Fruit fly (Drosophila melanogaster) whole organism, embryonic: ENCODE results near the gene ana1.

ENCODE experiments used
- Atf-2 ChIP-seq: fragments of 200-800 bp; sonication (Bioruptor generic); optimal IDR thresholded peaks from 2 replicates; lab custom pipeline; 2016; ENCODE audit warnings: missing biosample characterization, missing genetic modification characterization
- CG10267 ChIP-seq: fragments of 200-800 bp; sonication (Bioruptor generic); optimal IDR thresholded peaks from 2 replicates; lab custom pipeline; 2018; ENCODE audit warnings: missing biosample characterization, mild to moderate bottlenecking, missing genetic modification characterization, moderate library complexity
- CG10462 ChIP-seq: fragments of 200-800 bp; sonication (Bioruptor generic); optimal IDR thresholded peaks from 2 replicates; lab custom pipeline; 2016; ENCODE audit warnings: missing biosample characterization, missing genetic modification characterization
- CG10979 ChIP-seq: fragments of 200-800 bp; sonication (Bioruptor generic); optimal IDR thresholded peaks from 2 replicates; lab custom pipeline; 2018; ENCODE audit warnings: missing biosample characterization, mild to moderate bottlenecking, missing genetic modification characterization, moderate library complexity
- CG13424 ChIP-seq: fragments of 200-800 bp; sonication (Bioruptor generic); optimal IDR thresholded peaks from 2 replicates; lab custom pipeline; 2019; ENCODE audit warnings: missing biosample characterization, mild to moderate bottlenecking, missing genetic modification characterization, moderate library complexity
- CG14667 ChIP-seq: fragments of 200-800 bp; sonication (Bioruptor generic); IDR thresholded peaks from 2 replicates; pipeline ENCODE4 v1.3.6; 2022; ENCODE audit warnings: missing biosample characterization, missing genetic modification characterization
- CG15479 ChIP-seq: fragments of 200-800 bp; sonication (Bioruptor generic); optimal IDR thresholded peaks from 3 replicates; lab custom pipeline; 2019; ENCODE audit warnings: missing biosample characterization, mild to moderate bottlenecking, missing genetic modification characterization, moderate library complexity
- CG15696 ChIP-seq: fragments of 200-800 bp; sonication (Bioruptor generic); optimal IDR thresholded peaks from 2 replicates; lab custom pipeline; 2019; ENCODE audit warnings: missing biosample characterization, mild to moderate bottlenecking, missing genetic modification characterization, moderate library complexity
- CG17328 ChIP-seq: fragments of 200-800 bp; sonication (Bioruptor generic); IDR thresholded peaks from 2 replicates; pipeline ENCODE4 v1.3.6; 2022; ENCODE audit warnings: missing biosample characterization, missing genetic modification characterization
- CG2116 ChIP-seq: fragments of 200-800 bp; sonication (Bioruptor generic); optimal IDR thresholded peaks from 3 replicates; lab custom pipeline; 2018; ENCODE audit warnings: missing biosample characterization, mild to moderate bottlenecking, missing genetic modification characterization
- CG2120 ChIP-seq: fragments of 200-800 bp; sonication (Bioruptor generic); optimal IDR thresholded peaks from 3 replicates; lab custom pipeline; 2016; ENCODE audit warnings: missing biosample characterization, missing genetic modification characterization
- CG3163 ChIP-seq: fragments of 200-800 bp; sonication (Bioruptor generic); optimal IDR thresholded peaks from 3 replicates; lab custom pipeline; 2016; ENCODE audit warnings: missing biosample characterization, missing genetic modification characterization
- CG33557 ChIP-seq: fragments of 200-800 bp; sonication (Bioruptor generic); optimal IDR thresholded peaks from 2 replicates; lab custom pipeline; 2019; ENCODE audit warnings: missing biosample characterization, mild to moderate bottlenecking, missing genetic modification characterization, moderate library complexity
- CG3847 ChIP-seq: fragments of 200-800 bp; sonication (Bioruptor generic); IDR thresholded peaks from 2 replicates; pipeline ENCODE4 v1.3.6; 2022; ENCODE audit warnings: missing biosample characterization, missing genetic modification characterization
- CG5245 ChIP-seq: fragments of 200-800 bp; sonication (Bioruptor generic); optimal IDR thresholded peaks from 3 replicates; lab custom pipeline; 2016; ENCODE audit warnings: missing biosample characterization, missing genetic modification characterization
- CG6254 ChIP-seq: fragments of 200-800 bp; sonication (Bioruptor generic); optimal IDR thresholded peaks from 3 replicates; lab custom pipeline; 2017; ENCODE audit warnings: mild to moderate bottlenecking, missing biosample characterization, missing genetic modification reagents, missing genetic modification characterization
- CG6791 ChIP-seq: fragments of 200-800 bp; sonication (Bioruptor generic); IDR thresholded peaks from 3 replicates; pipeline ENCODE4 v1.3.6; 2022; ENCODE audit warnings: missing biosample characterization, missing genetic modification characterization; ENCODE audit not compliant: partially characterized antibody
- CG7357 ChIP-seq: fragments of 200-800 bp; sonication (Bioruptor generic); IDR thresholded peaks from 3 replicates; pipeline ENCODE4 v1.3.6; 2022; ENCODE audit warnings: missing biosample characterization, missing genetic modification characterization
- Deaf1 ChIP-seq: fragments of 200-800 bp; optimal IDR thresholded peaks from 3 replicates; lab custom pipeline; 2019; ENCODE audit warnings: missing biosample characterization, mild to moderate bottlenecking, missing genetic modification characterization, moderate library complexity
- Dip2 ChIP-seq: fragments of 200-800 bp; sonication (Bioruptor generic); IDR thresholded peaks from 2 replicates; pipeline ENCODE4 v1.3.6; 2022; ENCODE audit warnings: missing biosample characterization, missing genetic modification characterization
- Dp ChIP-seq: fragments of 200-800 bp; sonication (Bioruptor generic); optimal IDR thresholded peaks from 2 replicates; lab custom pipeline; 2018; ENCODE audit warnings: missing biosample characterization, mild to moderate bottlenecking, missing genetic modification characterization, moderate library complexity
- ERR ChIP-seq: fragments of 200-800 bp; sonication (Bioruptor generic); optimal IDR thresholded peaks from 2 replicates; lab custom pipeline; 2016; ENCODE audit warnings: missing biosample characterization, missing genetic modification characterization
- Hey ChIP-seq: fragments of 200-800 bp; sonication (Bioruptor generic); optimal IDR thresholded peaks from 3 replicates; lab custom pipeline; 2018; ENCODE audit warnings: missing biosample characterization, mild to moderate bottlenecking, missing genetic modification characterization
- Med ChIP-seq: fragments of 200-800 bp; sonication (Bioruptor generic); peaks from one replicate; lab custom pipeline; 2016; ENCODE audit warnings: missing biosample characterization, missing genetic modification characterization, mild to moderate bottlenecking, inconsistent platforms, moderate library complexity
- Neu2 ChIP-seq: fragments of 200-800 bp; sonication (Bioruptor generic); optimal IDR thresholded peaks from 3 replicates; lab custom pipeline; 2016; ENCODE audit warnings: missing biosample characterization, missing genetic modification characterization, borderline replicate concordance
- Pdp1 ChIP-seq, 2 experiments: fragments of 200-800 bp; sonication (Bioruptor generic); optimal IDR thresholded peaks; 3 replicates each; lab custom pipeline; 2016; ENCODE audit warnings: missing biosample characterization in 2 of 2, missing genetic modification characterization in 2 of 2, mild to moderate bottlenecking in 1 of 2, moderate library complexity in 1 of 2
- Scr ChIP-seq: fragments of 200-800 bp; sonication (Bioruptor generic); IDR thresholded peaks from 2 replicates; pipeline ENCODE4 v1.3.6; 2022; ENCODE audit warnings: missing biosample characterization, missing genetic modification characterization; ENCODE audit not compliant: partially characterized antibody
- Xrp1 ChIP-seq: fragments of 200-800 bp; sonication (Bioruptor generic); IDR thresholded peaks from 2 replicates; pipeline ENCODE4 v1.3.6; 2022; ENCODE audit warnings: missing biosample characterization, missing genetic modification characterization
- YL-1 ChIP-seq: fragments of 200-800 bp; sonication (Bioruptor generic); optimal IDR thresholded peaks from 3 replicates; lab custom pipeline; 2017; ENCODE audit warnings: missing biosample characterization, mild to moderate bottlenecking, missing genetic modification characterization
- abd-A ChIP-seq: fragments of 200-800 bp; sonication (Bioruptor generic); optimal IDR thresholded peaks from 3 replicates; lab custom pipeline; 2019; ENCODE audit warnings: missing biosample characterization, mild to moderate bottlenecking, missing genetic modification characterization, moderate library complexity
- az2 ChIP-seq: fragments of 200-800 bp; sonication (Bioruptor generic); optimal IDR thresholded peaks from 3 replicates; lab custom pipeline; 2016; ENCODE audit warnings: missing biosample characterization, missing genetic modification characterization
- bcd ChIP-seq: fragments of 200-800 bp; sonication (Bioruptor generic); optimal IDR thresholded peaks from 2 replicates; lab custom pipeline; 2017; ENCODE audit warnings: missing biosample characterization, mild to moderate bottlenecking, missing genetic modification characterization
- da ChIP-seq: fragments of 200-800 bp; sonication (Bioruptor generic); optimal IDR thresholded peaks from 2 replicates; lab custom pipeline; 2016; ENCODE audit warnings: missing biosample characterization, missing genetic modification characterization
- dysf ChIP-seq: fragments of 200-800 bp; sonication (Bioruptor generic); IDR thresholded peaks from 3 replicates; pipeline ENCODE4 v1.3.6; 2022; ENCODE audit warnings: missing biosample characterization, missing genetic modification characterization
- emc ChIP-seq: fragments of 200-800 bp; sonication (Bioruptor generic); optimal IDR thresholded peaks from 2 replicates; lab custom pipeline; 2016; ENCODE audit warnings: missing biosample characterization, missing genetic modification characterization
- ems ChIP-seq: fragments of 200-800 bp; sonication (Bioruptor generic); optimal IDR thresholded peaks from 3 replicates; lab custom pipeline; 2016; ENCODE audit warnings: missing biosample characterization, missing genetic modification characterization
- eyg ChIP-seq: fragments of 200-800 bp; sonication (Bioruptor generic); optimal IDR thresholded peaks from 3 replicates; lab custom pipeline; 2016; ENCODE audit warnings: missing biosample characterization, missing genetic modification characterization
- gem ChIP-seq: fragments of 200-800 bp; sonication (Bioruptor generic); optimal IDR thresholded peaks from 2 replicates; lab custom pipeline; 2019; ENCODE audit warnings: missing biosample characterization, mild to moderate bottlenecking, missing genetic modification characterization, moderate library complexity
- gsb-n ChIP-seq: fragments of 200-800 bp; sonication (Bioruptor generic); optimal IDR thresholded peaks from 3 replicates; lab custom pipeline; 2018; ENCODE audit warnings: missing biosample characterization, mild to moderate bottlenecking, missing genetic modification characterization
- lab ChIP-seq: fragments of 200-800 bp; sonication (Bioruptor generic); optimal IDR thresholded peaks from 3 replicates; lab custom pipeline; 2017; ENCODE audit warnings: missing biosample characterization, missing genetic modification characterization, mild to moderate bottlenecking, moderate library complexity, missing genetic modification reagents
- lbe ChIP-seq: fragments of 200-800 bp; sonication (Bioruptor generic); optimal IDR thresholded peaks from 2 replicates; lab custom pipeline; 2016; ENCODE audit warnings: missing biosample characterization, mild to moderate bottlenecking, missing genetic modification characterization
- mirr ChIP-seq: fragments of 200-800 bp; sonication (Bioruptor generic); optimal IDR thresholded peaks from 3 replicates; lab custom pipeline; 2018; ENCODE audit warnings: missing biosample characterization, mild to moderate bottlenecking, missing genetic modification characterization
- mld ChIP-seq: fragments of 200-800 bp; sonication (Bioruptor generic); IDR thresholded peaks from 3 replicates; pipeline ENCODE4 v1.3.6; 2022; ENCODE audit warnings: missing biosample characterization, missing genetic modification characterization; ENCODE audit not compliant: partially characterized antibody
- nerfin-1 ChIP-seq: fragments of 200-800 bp; sonication (Bioruptor generic); optimal IDR thresholded peaks from 3 replicates; lab custom pipeline; 2019; ENCODE audit warnings: missing biosample characterization, mild to moderate bottlenecking, missing genetic modification characterization, moderate library complexity
- otp ChIP-seq: fragments of 200-800 bp; sonication (Bioruptor generic); IDR thresholded peaks from 3 replicates; pipeline ENCODE4, ENCODE4 v1.3.6; 2022; ENCODE audit warnings: missing biosample characterization, missing genetic modification characterization
- seq ChIP-seq: fragments of 200-800 bp; sonication (Bioruptor generic); IDR thresholded peaks from 2 replicates; pipeline ENCODE4 v1.3.6; 2022; ENCODE audit warnings: missing biosample characterization, missing genetic modification characterization
- so ChIP-seq: fragments of 200-800 bp; sonication (Bioruptor generic); IDR thresholded peaks from 3 replicates; pipeline ENCODE4 v1.3.6; 2022; ENCODE audit warnings: missing biosample characterization, missing genetic modification characterization
- tll ChIP-seq, 2 experiments: fragments of 200-800 bp in 1 of 2; fragments of >200 bp in 1 of 2; sonication (Bioruptor generic) in 1 of 2; optimal IDR thresholded peaks; 2 replicates each; lab custom pipeline; 2017 to 2019; ENCODE audit warnings: missing biosample characterization in 2 of 2, missing genetic modification characterization in 2 of 2, mild to moderate bottlenecking in 1 of 2, moderate library complexity in 1 of 2
- twi ChIP-seq: fragments of 200-800 bp; optimal IDR thresholded peaks from 2 replicates; lab custom pipeline; 2019; ENCODE audit warnings: missing biosample characterization, mild to moderate bottlenecking, missing genetic modification characterization, moderate library complexity

ana1 gene

DNA sequence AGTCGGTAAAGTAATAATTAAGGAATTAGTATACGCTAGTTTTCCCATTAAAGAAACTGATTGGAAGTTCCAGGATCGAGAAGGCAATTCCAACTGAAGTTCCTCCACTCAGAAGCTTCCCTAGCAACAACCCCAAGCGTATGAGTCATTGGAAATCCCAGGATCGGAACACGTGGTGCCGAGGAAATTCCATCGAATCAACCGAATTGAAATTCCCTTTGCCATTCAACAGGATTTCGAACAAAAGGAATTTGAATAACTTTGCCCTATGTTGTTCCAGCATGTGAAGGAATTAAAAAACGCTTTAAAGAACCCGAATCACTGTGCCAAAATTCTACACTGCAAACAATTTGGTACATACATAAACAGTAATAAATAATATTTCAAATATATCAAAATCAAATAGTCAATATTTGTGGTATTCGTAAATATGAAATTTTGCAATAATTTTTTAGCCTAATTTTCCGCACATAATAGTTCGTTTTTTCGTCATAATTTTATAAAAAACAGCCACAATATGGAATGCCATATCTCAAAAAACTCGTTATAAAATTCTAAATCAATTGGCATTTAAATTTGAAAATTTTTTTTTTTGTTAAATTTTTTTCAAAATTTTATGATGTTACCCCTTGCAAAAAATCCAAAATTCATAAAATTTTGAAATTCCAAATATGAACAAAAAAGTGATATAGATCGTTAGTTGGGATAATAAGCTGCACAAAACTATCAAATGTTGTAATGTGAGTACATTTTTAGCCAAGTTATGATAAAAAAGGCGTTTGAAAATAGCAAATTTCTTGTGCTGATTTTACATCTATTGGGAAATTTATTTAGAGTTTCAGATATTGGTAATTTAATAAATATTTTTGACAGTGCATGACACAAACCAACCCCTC is 49.9 kb downstream of the ana1 start (continued):
- TF ChIP-seq Scr, result no peak
- TF ChIP-seq gsb-n (tag; lab: Kevin White, UChicago), result peak; percentile 24
- TF ChIP-seq CG33557 (GFP tag; lab: Kevin White, UChicago), result peak; percentile 26
- peak; percentile 11 for TF ChIP-seq CG10267 (tag; lab: Kevin White, UChicago)
- peak; percentile 44 for TF ChIP-seq Xrp1 (GFP tag; lab: Robert Waterston, UW)
- no peak for TF ChIP-seq CG15479 (GFP tag; lab: Kevin White, UChicago)
- no peak for TF ChIP-seq Hey (tag; lab: Kevin White, UChicago)
- TF ChIP-seq CG7357, result no peak
- TF ChIP-seq CG17328 (GFP tag; lab: Robert Waterston, UW), result peak; percentile 16; the same call in 1 of the 2 replicates
- TF ChIP-seq so (GFP tag; lab: Robert Waterston, UW), result 0 out of 3 replicates have a peak, but pooled peaks have one; percentile 27
- TF ChIP-seq mld (GFP tag; lab: Robert Waterston, UW), result peak; percentile 75; the same call in 2 of the 3 replicates
- peak; percentile 64 for TF ChIP-seq gem (tag; lab: Kevin White, UChicago)
- TF ChIP-seq CG6791 (GFP tag; lab: Robert Waterston, UW), result no peak; the same call in 2 of the 3 replicates
- TF ChIP-seq Med, result no peak
- no peak for TF ChIP-seq emc (GFP tag; lab: Kevin White, UChicago)
- no peak for TF ChIP-seq CG14667 (GFP tag; lab: Robert Waterston, UW)
- TF ChIP-seq CG13424 (tag; lab: Kevin White, UChicago), result peak; percentile 35
- TF ChIP-seq Pdp1 (GFP tag; optimal IDR thresholded peaks at IDR 0.05; lab: Kevin White, UChicago), result peak in 1 of 2 experiments; percentile 14
- no peak for TF ChIP-seq CG10462 (GFP tag; lab: Kevin White, UChicago)
- no peak for TF ChIP-seq tll (GFP tag; optimal IDR thresholded peaks at IDR 0.05; lab: Kevin White, UChicago)
- TF ChIP-seq CG6254 (GFP tag; lab: Kevin White, UChicago), result peak; percentile 30
- TF ChIP-seq CG15696 (tag; lab: Kevin White, UChicago), result peak; percentile 27
- peak; percentile 41 for TF ChIP-seq az2 (GFP tag; lab: Kevin White, UChicago)
- TF ChIP-seq CG2116 (GFP tag; lab: Kevin White, UChicago), result peak; percentile 20
- TF ChIP-seq Deaf1, result no peak
- peak; percentile 28 for TF ChIP-seq bcd (GFP tag; lab: Kevin White, UChicago)
- no peak for TF ChIP-seq eyg (GFP tag; lab: Kevin White, UChicago)
- no peak for TF ChIP-seq CG3847 (GFP tag; lab: Robert Waterston, UW)
- TF ChIP-seq dysf (GFP tag; lab: Robert Waterston, UW), result no peak
- no peak for TF ChIP-seq otp (GFP tag; lab: Robert Waterston, UW)
- no peak for TF ChIP-seq Neu2 (GFP tag; lab: Kevin White, UChicago)
- peak; percentile 13 for TF ChIP-seq lab (GFP tag; lab: Kevin White, UChicago)
- no peak for TF ChIP-seq Atf-2 (GFP tag; lab: Kevin White, UChicago)
- TF ChIP-seq ems (GFP tag; lab: Kevin White, UChicago), result no peak
- peak; percentile 25 for TF ChIP-seq CG2120 (GFP tag; lab: Kevin White, UChicago)

DNA sequence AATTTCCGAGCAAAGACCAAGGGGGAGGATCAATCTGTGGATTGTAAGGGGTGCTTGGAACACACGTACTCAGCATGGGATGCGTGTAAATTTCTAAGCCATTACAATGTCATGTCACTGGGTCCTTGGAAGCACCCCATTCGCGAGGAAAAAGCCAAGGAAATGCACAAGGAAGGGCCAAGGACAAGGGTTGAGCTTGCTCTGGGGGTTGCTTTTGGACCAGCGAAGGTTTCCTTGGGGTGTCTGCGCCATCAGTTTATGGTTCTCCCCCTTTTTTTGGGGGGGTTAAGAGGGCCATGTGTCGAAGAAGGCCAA is 50.5 kb downstream of the ana1 start:
- TF ChIP-seq CG10979 (no peak), twi (no peak), ERR (GFP tag; lab: Kevin White, UChicago) (no peak), Dip2 (GFP tag; lab: Robert Waterston, UW) (no peak), lbe (no peak), CG5245 (GFP tag; lab: Kevin White, UChicago) (no peak), CG3163 (GFP tag; lab: Kevin White, UChicago) (no peak), mirr (peak; percentile 38), Med (peak; percentile 40), abd-A (tag; lab: Kevin White, UChicago) (peak; percentile 21), nerfin-1 (tag; lab: Kevin White, UChicago) (peak; percentile 74), da (no peak), Dp (GFP tag; lab: Kevin White, UChicago) (no peak), YL-1 (no peak), seq (GFP tag; lab: Robert Waterston, UW) (peak; percentile 58; the same call in 1 of the 2 replicates)
